Worm (Caenorhabditis elegans): ENCODE measurements around the gene T13C2.7.

DNA sequence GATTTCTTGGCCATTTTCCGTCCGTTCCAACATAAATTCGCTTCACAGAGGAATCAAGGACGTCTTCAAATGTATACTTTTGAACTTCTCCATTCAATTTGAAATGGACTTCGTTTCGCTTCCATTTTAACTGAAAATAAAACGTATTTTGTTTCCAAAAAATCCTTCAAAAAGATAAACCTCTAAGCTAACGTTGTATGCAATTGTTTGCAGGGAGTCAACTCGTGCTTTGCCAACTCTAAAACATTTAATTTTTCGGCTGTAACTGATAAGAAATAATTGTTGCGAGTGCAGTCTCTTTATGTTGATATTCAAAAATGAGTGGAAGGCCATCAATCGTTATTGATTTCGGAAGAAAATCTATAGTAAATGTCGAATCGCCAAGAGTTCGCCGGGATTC is 11.2 kb upstream of the T13C2.7 start, which contains the start of gene F41G3.18:
- TF ChIP-seq dao-5 (tag; optimal IDR thresholded peaks at IDR 0.05) (no peak), him-1 (tag; optimal IDR thresholded peaks at IDR 0.05) (no peak), W03F9.2 (tag; optimal IDR thresholded peaks at IDR 0.05) (no peak)

All from whole organism, L4/young adult.